Fruit fly (Drosophila melanogaster) whole organism, embryonic: ENCODE data around the gene CG11608.

ENCODE experiments used
- Asciz ChIP-seq: fragments of 200-800 bp; sonication (Bioruptor generic); optimal IDR thresholded peaks from 2 replicates; lab custom pipeline; 2017; ENCODE audit warnings: missing biosample characterization, mild to moderate bottlenecking, missing genetic modification characterization, missing genetic modification reagents
- CG11504 ChIP-seq: fragments of 200-800 bp; sonication (Bioruptor generic); optimal IDR thresholded peaks from 3 replicates; lab custom pipeline; 2019; ENCODE audit warnings: missing biosample characterization, mild to moderate bottlenecking, missing genetic modification characterization, moderate library complexity
- CG16779 ChIP-seq: fragments of 200-800 bp; sonication (Bioruptor generic); IDR thresholded peaks from 2 replicates; pipeline ENCODE4 v1.3.6; 2022; ENCODE audit warnings: missing biosample characterization, missing genetic modification characterization
- CG32532 ChIP-seq: fragments of 200-800 bp; sonication (Bioruptor generic); IDR thresholded peaks from 2 replicates; pipeline ENCODE4 v1.3.6; 2022; ENCODE audit warnings: missing biosample characterization, missing genetic modification characterization
- CG3726 ChIP-seq: fragments of 200-800 bp; sonication (Bioruptor generic); IDR thresholded peaks from 3 replicates; pipeline ENCODE4, ENCODE4 v1.3.6; 2022; ENCODE audit warnings: missing biosample characterization, missing genetic modification characterization
- CG43689 ChIP-seq: fragments of 200-800 bp; sonication (Bioruptor generic); IDR thresholded peaks from 2 replicates; pipeline ENCODE4 v1.3.6; 2022; ENCODE audit warnings: missing biosample characterization, missing genetic modification characterization
- CG6175 ChIP-seq: fragments of 200-800 bp; sonication (Bioruptor generic); IDR thresholded peaks from 3 replicates; pipeline ENCODE4 v1.3.6; 2022; ENCODE audit warnings: missing biosample characterization, missing genetic modification characterization
- CG8478 ChIP-seq: fragments of >200 bp; optimal IDR thresholded peaks from 2 replicates; lab custom pipeline; 2018
- CHES-1-like ChIP-seq: fragments of 200-800 bp; sonication (Bioruptor generic); optimal IDR thresholded peaks from 2 replicates; lab custom pipeline; 2016; ENCODE audit warnings: missing biosample characterization, missing genetic modification characterization
- D ChIP-seq, 2 experiments: fragments of 200-800 bp in 1 of 2; fragments of >200 bp in 1 of 2; sonication (Bioruptor generic) in 1 of 2; optimal IDR thresholded peaks; 2 replicates in 1 of 2; 3 replicates in 1 of 2; lab custom pipeline; 2017; ENCODE audit warnings: mild to moderate bottlenecking in 1 of 2, missing biosample characterization in 1 of 2, missing genetic modification characterization in 1 of 2, missing genetic modification reagents in 1 of 2
- D19A ChIP-seq: fragments of 200-800 bp; optimal IDR thresholded peaks from 3 replicates; lab custom pipeline; 2019; ENCODE audit warnings: missing biosample characterization, mild to moderate bottlenecking, missing genetic modification characterization, moderate library complexity
- Doc2 ChIP-seq: fragments of 200-800 bp; sonication (Bioruptor generic); IDR thresholded peaks from 2 replicates; pipeline ENCODE4 v1.3.6; 2022; ENCODE audit warnings: missing biosample characterization, missing genetic modification characterization
- Doc3 ChIP-seq: fragments of 200-800 bp; sonication (Bioruptor generic); IDR thresholded peaks from 3 replicates; pipeline ENCODE4 v1.3.6; 2022; ENCODE audit warnings: missing biosample characterization, missing genetic modification characterization; ENCODE audit not compliant: partially characterized antibody
- E2f1 ChIP-seq: fragments of 200-800 bp; sonication (Bioruptor generic); IDR thresholded peaks from 2 replicates; pipeline ENCODE4 v1.3.6; 2022; ENCODE audit warnings: missing biosample characterization, missing genetic modification characterization
- Ets65A ChIP-seq: fragments of 200-800 bp; sonication (Bioruptor generic); peaks from one replicate; lab custom pipeline; 2016; ENCODE audit warnings: missing biosample characterization, missing genetic modification characterization
- Hr78 ChIP-seq, 2 experiments: fragments of 200-800 bp in 1 of 2; fragments of >200 bp in 1 of 2; sonication (Bioruptor generic) in 1 of 2; optimal IDR thresholded peaks; 2 replicates each; lab custom pipeline; 2017 to 2019; ENCODE audit warnings: missing biosample characterization in 2 of 2, missing genetic modification characterization in 2 of 2, mild to moderate bottlenecking in 1 of 2, moderate library complexity in 1 of 2
- Kr ChIP-seq: fragments of 200-800 bp; sonication (Bioruptor generic); optimal IDR thresholded peaks from 2 replicates; lab custom pipeline; 2017; ENCODE audit warnings: missing biosample characterization, mild to moderate bottlenecking, missing genetic modification characterization
- MESR4 ChIP-seq: fragments of 200-800 bp; sonication (Bioruptor generic); optimal IDR thresholded peaks from 2 replicates; lab custom pipeline; 2018; ENCODE audit warnings: missing biosample characterization, mild to moderate bottlenecking, missing genetic modification characterization, moderate library complexity
- Med ChIP-seq: fragments of 200-800 bp; sonication (Bioruptor generic); peaks from one replicate; lab custom pipeline; 2016; ENCODE audit warnings: missing biosample characterization, missing genetic modification characterization, mild to moderate bottlenecking, inconsistent platforms, moderate library complexity
- Rfx ChIP-seq: fragments of 200-800 bp; sonication (Bioruptor generic); IDR thresholded peaks from 2 replicates; pipeline ENCODE4 v1.3.6; 2022; ENCODE audit warnings: missing biosample characterization, missing genetic modification characterization
- Six4 ChIP-seq: fragments of 200-800 bp; sonication (Bioruptor generic); optimal IDR thresholded peaks from 2 replicates; lab custom pipeline; 2016; ENCODE audit warnings: missing biosample characterization, missing genetic modification characterization
- Sox100B ChIP-seq: fragments of 200-800 bp; sonication (Bioruptor generic); optimal IDR thresholded peaks from 3 replicates; lab custom pipeline; 2018; ENCODE audit warnings: missing biosample characterization, mild to moderate bottlenecking, missing genetic modification characterization
- Xbp1 ChIP-seq: fragments of 200-800 bp; sonication (Bioruptor generic); optimal IDR thresholded peaks from 3 replicates; lab custom pipeline; 2016; ENCODE audit warnings: missing biosample characterization, mild to moderate bottlenecking, missing genetic modification characterization
- Xrp1 ChIP-seq: fragments of 200-800 bp; sonication (Bioruptor generic); IDR thresholded peaks from 2 replicates; pipeline ENCODE4 v1.3.6; 2022; ENCODE audit warnings: missing biosample characterization, missing genetic modification characterization
- ara ChIP-seq: fragments of 200-800 bp; sonication (Bioruptor generic); IDR thresholded peaks from 2 replicates; pipeline ENCODE4 v1.3.6; 2022; ENCODE audit warnings: missing biosample characterization, missing genetic modification characterization
- ase ChIP-seq: fragments of 200-800 bp; sonication (Bioruptor generic); IDR thresholded peaks from 3 replicates; pipeline ENCODE4 v1.3.6; 2022; ENCODE audit warnings: missing biosample characterization, missing genetic modification characterization
- cad ChIP-seq: fragments of >200 bp; optimal IDR thresholded peaks from 2 replicates; lab custom pipeline; 2017; ENCODE audit warnings: missing biosample characterization, missing genetic modification characterization
- ci ChIP-seq: fragments of 200-800 bp; sonication (Bioruptor generic); IDR thresholded peaks from 3 replicates; pipeline ENCODE4 v1.3.6; 2022; ENCODE audit warnings: missing biosample characterization, missing genetic modification characterization
- croc ChIP-seq: fragments of 200-800 bp; sonication (Bioruptor generic); conservative IDR thresholded peaks from 3 replicates; pipeline ENCODE4 v1.3.6; 2022; ENCODE audit warnings: missing biosample characterization, missing genetic modification characterization
- danr ChIP-seq: fragments of 200-800 bp; sonication (Bioruptor generic); IDR thresholded peaks from 2 replicates; pipeline ENCODE4 v1.3.6; 2022; ENCODE audit warnings: missing biosample characterization, missing genetic modification characterization
- dm ChIP-seq: fragments of 200-800 bp; sonication (Bioruptor generic); optimal IDR thresholded peaks from 3 replicates; lab custom pipeline; 2016; ENCODE audit warnings: missing biosample characterization, missing genetic modification characterization
- gro ChIP-seq: fragments of 200-800 bp; sonication (Bioruptor generic); optimal IDR thresholded peaks from 2 replicates; lab custom pipeline; 2016; ENCODE audit warnings: missing biosample characterization, missing genetic modification characterization
- hkb ChIP-seq, 2 experiments: fragments of 200-800 bp in 1 of 2; fragments of >200 bp in 1 of 2; sonication (Bioruptor generic) in 1 of 2; IDR thresholded peaks in 1 of 2; optimal IDR thresholded peaks in 1 of 2; 2 replicates each; pipeline versions ENCODE4 v1.3.6 to Lab custom; 2017 to 2022; ENCODE audit warnings: missing biosample characterization in 1 of 2, missing genetic modification characterization in 1 of 2
- maf-S ChIP-seq: fragments of 200-800 bp; sonication (Bioruptor generic); optimal IDR thresholded peaks from 2 replicates; lab custom pipeline; 2016; ENCODE audit warnings: missing biosample characterization, missing genetic modification characterization
- org-1 ChIP-seq: fragments of 200-800 bp; sonication (Bioruptor generic); optimal IDR thresholded peaks from 2 replicates; lab custom pipeline; 2017; ENCODE audit warnings: missing biosample characterization, missing genetic modification characterization
- run ChIP-seq: fragments of 200-800 bp; sonication (Bioruptor generic); optimal IDR thresholded peaks from 3 replicates; lab custom pipeline; 2018; ENCODE audit warnings: missing biosample characterization, mild to moderate bottlenecking, missing genetic modification characterization
- sim ChIP-seq: fragments of 200-800 bp; sonication (Bioruptor generic); IDR thresholded peaks from 2 replicates; pipeline ENCODE4 v1.3.6; 2022; ENCODE audit warnings: missing biosample characterization, missing genetic modification characterization
- tap ChIP-seq: fragments of 200-800 bp; optimal IDR thresholded peaks from 3 replicates; lab custom pipeline; 2019; ENCODE audit warnings: missing biosample characterization, mild to moderate bottlenecking, missing genetic modification characterization, moderate library complexity
- tll ChIP-seq, 2 experiments: fragments of 200-800 bp in 1 of 2; fragments of >200 bp in 1 of 2; sonication (Bioruptor generic) in 1 of 2; optimal IDR thresholded peaks; 2 replicates each; lab custom pipeline; 2017 to 2019; ENCODE audit warnings: missing biosample characterization in 2 of 2, missing genetic modification characterization in 2 of 2, mild to moderate bottlenecking in 1 of 2, moderate library complexity in 1 of 2
- unpg ChIP-seq: fragments of 200-800 bp; sonication (Bioruptor generic); optimal IDR thresholded peaks from 3 replicates; lab custom pipeline; 2018; ENCODE audit warnings: missing biosample characterization, mild to moderate bottlenecking, missing genetic modification characterization, moderate library complexity
- vvl ChIP-seq: fragments of 200-800 bp; sonication (Bioruptor generic); IDR thresholded peaks from 2 replicates; pipeline ENCODE4 v1.3.6; 2022; ENCODE audit warnings: missing biosample characterization, missing genetic modification characterization
- zen ChIP-seq: fragments of 200-800 bp; sonication (Bioruptor generic); optimal IDR thresholded peaks from 3 replicates; lab custom pipeline; 2018; ENCODE audit warnings: missing biosample characterization, mild to moderate bottlenecking, missing genetic modification characterization, moderate library complexity
- zfh1 ChIP-seq: fragments of 200-800 bp; sonication (Bioruptor generic); IDR thresholded peaks from 3 replicates; pipeline ENCODE4 v1.3.6; 2022; ENCODE audit warnings: missing biosample characterization, missing genetic modification characterization

CG11608 gene

DNA sequence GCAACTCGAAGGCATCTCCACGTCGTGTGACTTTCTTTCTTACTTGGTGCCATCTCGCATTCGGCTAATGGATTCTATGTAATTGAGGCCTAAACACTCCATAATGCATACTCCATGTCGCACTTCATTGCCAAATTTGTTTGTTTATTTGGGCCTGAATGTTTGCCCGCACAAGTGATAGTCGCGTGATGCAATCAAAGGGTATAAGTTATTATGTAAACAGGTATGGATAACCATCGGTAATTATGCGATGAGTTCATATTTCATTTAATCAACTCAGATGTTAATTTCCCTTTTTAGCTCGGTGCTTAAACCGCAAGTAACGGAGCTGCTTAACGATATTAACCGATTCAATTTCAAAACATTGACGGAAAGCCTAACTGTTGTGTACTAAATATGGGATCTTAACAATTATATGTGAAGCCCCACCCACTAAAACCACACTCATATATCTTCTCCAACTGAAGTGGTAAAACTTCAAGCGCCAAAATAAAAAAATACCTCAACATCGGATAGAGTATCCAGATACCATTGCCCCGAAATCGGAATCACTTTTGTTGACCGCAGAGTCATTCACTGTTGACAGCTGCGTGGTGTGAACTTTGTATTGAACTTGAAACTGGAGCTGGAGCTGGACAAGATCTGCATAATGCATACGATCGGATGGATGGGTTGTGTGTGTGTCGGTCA is 6.5 kb downstream of the CG11608 start (continued):
- TF ChIP-seq Doc2 = no peak
- TF ChIP-seq Hr78 (GFP tag; optimal IDR thresholded peaks at IDR 0.05; lab: Kevin White, UChicago) = peak in 1 of 2 experiments; percentile 80
- TF ChIP-seq CG3726 (GFP tag; lab: Robert Waterston, UW) = no peak
- TF ChIP-seq Doc3 (GFP tag; lab: Robert Waterston, UW) = no peak
- peak; percentile 15 for TF ChIP-seq Sox100B (GFP tag; lab: Kevin White, UChicago)
- no peak for TF ChIP-seq Kr (GFP tag; lab: Kevin White, UChicago)
- TF ChIP-seq Asciz (GFP tag; lab: Kevin White, UChicago) = no peak
- TF ChIP-seq CG6175 = no peak
- TF ChIP-seq hkb (optimal IDR thresholded peaks at IDR 0.05; lab: Kevin White, UChicago) = no peak
- TF ChIP-seq hkb (GFP tag; IDR thresholded peaks at IDR 0.05; lab: Robert Waterston, UW) = no peak
- peak; percentile 20 for TF ChIP-seq Xbp1
- no peak for TF ChIP-seq ara (GFP tag; lab: Robert Waterston, UW)
- no peak for TF ChIP-seq sim (GFP tag; lab: Robert Waterston, UW)
- TF ChIP-seq dm = no peak
- TF ChIP-seq CG32532 = no peak
- TF ChIP-seq danr (GFP tag; lab: Robert Waterston, UW) = no peak
- 0 out of 3 replicates have a peak, but pooled peaks have one; percentile 7 for TF ChIP-seq ase (GFP tag; lab: Robert Waterston, UW)
- no peak for TF ChIP-seq MESR4 (GFP tag; lab: Kevin White, UChicago)
- TF ChIP-seq unpg (GFP tag; lab: Kevin White, UChicago) = peak; percentile 18
- no peak for TF ChIP-seq gro (GFP tag; lab: Kevin White, UChicago)
- TF ChIP-seq CG8478 = no peak
- no peak for TF ChIP-seq org-1 (GFP tag; lab: Kevin White, UChicago)
- peak; percentile 65 for TF ChIP-seq run (tag; lab: Kevin White, UChicago)
- no peak for TF ChIP-seq E2f1 (GFP tag; lab: Robert Waterston, UW)
- TF ChIP-seq CG43689 (GFP tag; lab: Robert Waterston, UW) = no peak
- TF ChIP-seq vvl (GFP tag; lab: Robert Waterston, UW) = peak; percentile 82; the same call in 1 of the 2 replicates
- TF ChIP-seq CG16779 = no peak
- no peak for TF ChIP-seq Six4 (GFP tag; lab: Kevin White, UChicago)
- no peak for TF ChIP-seq maf-S (GFP tag; lab: Kevin White, UChicago)
- no peak for TF ChIP-seq CHES-1-like (GFP tag; lab: Kevin White, UChicago)
- TF ChIP-seq croc (GFP tag; lab: Robert Waterston, UW) = no peak
- peak; percentile 46 for TF ChIP-seq CG11504 (tag; lab: Kevin White, UChicago)
- no peak for TF ChIP-seq zfh1

DNA sequence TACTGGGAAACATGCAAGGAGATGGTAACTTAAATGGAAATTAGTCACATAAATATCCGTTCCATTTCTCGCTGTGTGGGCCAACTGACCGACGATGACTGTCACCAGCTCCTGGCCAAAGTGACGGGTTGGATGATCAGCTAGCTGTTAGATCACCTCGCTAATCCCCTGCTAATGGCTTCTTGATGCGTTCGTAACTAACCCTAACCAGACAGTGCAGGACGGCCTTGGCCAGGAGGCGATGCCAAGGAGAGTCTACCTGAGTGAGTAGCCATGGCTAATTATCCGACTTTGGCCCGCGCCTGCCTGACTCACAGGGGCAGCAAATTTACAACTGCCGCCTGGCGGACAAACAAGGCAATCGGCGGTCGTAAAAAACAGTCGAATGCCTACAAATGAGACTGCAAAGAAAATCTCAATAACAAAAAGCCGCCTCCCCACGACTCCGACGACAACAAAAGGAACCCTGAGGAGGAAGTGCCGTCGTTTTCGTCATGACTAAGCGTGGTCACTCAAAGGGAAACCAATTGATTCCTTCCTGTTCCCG is 7.6 kb downstream of the CG11608 start:
- TF ChIP-seq D19A (tag; lab: Kevin White, UChicago) (no peak), cad (GFP tag; lab: Kevin White, UChicago) (peak; percentile 93), Ets65A (GFP tag; lab: Kevin White, UChicago) (peak; percentile 88), zen (tag; lab: Kevin White, UChicago) (peak; percentile 99), tll (GFP tag; optimal IDR thresholded peaks at IDR 0.05; lab: Kevin White, UChicago) (peak in 1 of 2 experiments; percentile 95), Rfx (GFP tag; lab: Robert Waterston, UW) (no peak), D (optimal IDR thresholded peaks at IDR 0.05; lab: Kevin White, UChicago) (peak; percentile 80), D (GFP tag; optimal IDR thresholded peaks at IDR 0.05; lab: Kevin White, UChicago) (no peak), tap (tag; lab: Kevin White, UChicago) (no peak), ci (GFP tag; lab: Robert Waterston, UW) (0 out of 3 replicates have a peak, but pooled peaks have one; percentile 6), Med (peak; percentile 46), Xrp1 (GFP tag; lab: Robert Waterston, UW) (no peak)
- TF ChIP-seq, all 482 proteins: peak for 7
